Fruit fly (Drosophila melanogaster) S2 (cell line): ENCODE results near the gene Drsl1.

ENCODE experiments used
- CG8478 ChIP-seq: fragments of >200 bp; optimal IDR thresholded peaks from 2 replicates; lab custom pipeline; 2018
- CTCF ChIP-seq, 2 experiments: fragments of >200 bp; optimal IDR thresholded peaks; 2 replicates each; lab custom pipeline; 2018

DNA sequence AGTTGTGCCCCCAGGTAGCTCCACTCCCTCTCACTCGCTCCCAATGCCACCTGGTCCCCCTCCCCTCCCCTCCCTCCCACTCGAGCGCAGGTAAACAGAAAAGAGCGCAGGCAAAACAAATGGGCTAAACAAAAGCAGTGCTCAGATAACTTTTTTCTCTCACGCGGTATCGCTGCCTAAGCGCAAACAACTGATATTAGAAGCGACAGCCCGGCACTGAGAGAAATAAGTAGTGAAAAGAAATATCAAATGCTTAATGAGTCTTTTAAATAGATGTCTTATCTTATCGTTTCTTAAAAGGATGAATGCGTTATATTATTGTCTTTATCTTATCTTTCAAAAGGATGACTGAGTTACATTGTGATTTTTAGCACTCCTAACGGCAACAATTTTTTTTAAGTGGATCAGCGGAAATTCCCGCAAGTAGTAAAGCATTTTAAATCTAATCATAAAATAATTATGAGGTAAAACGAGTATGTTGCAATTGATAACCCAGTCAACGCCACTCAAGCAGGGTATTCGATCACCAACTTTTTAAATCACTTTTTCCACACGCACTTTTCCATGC is 34.3 kb downstream of the Drsl1 start:
- no peak for TF ChIP-seq CTCF (optimal IDR thresholded peaks at IDR 0.05; lab: Kevin White, UChicago)
- TF ChIP-seq CG8478 (lab: Kevin White, UChicago): no peak
